Worm (Caenorhabditis elegans) whole organism, L2 larva: ENCODE data around the gene srj-11.

Experiments
- elt-1 ChIP-seq: fragments of 150-350 bp; optimal IDR thresholded peaks from 2 replicates; lab custom pipeline; 2014; ENCODE audit warnings: missing biosample characterization, missing genetic modification characterization
- mdl-1 ChIP-seq, 2 experiments: fragments of 150-350 bp in 1 of 2; sonication (generic microtip) in 1 of 2; optimal IDR thresholded peaks; 2 replicates each; lab custom pipeline; 2017; ENCODE audit warnings: missing biosample characterization in 2 of 2, missing genetic modification characterization in 2 of 2
- ztf-1 ChIP-seq: fragments of 200-800 bp; sonication (Bioruptor generic); conservative IDR thresholded peaks from 2 replicates; pipeline ENCODE4 v1.3.6; 2022; ENCODE audit warnings: missing genetic modification characterization, missing compliant biosample characterization

- TF ChIP-seq mdl-1 (tag; optimal IDR thresholded peaks at IDR 0.05; lab: Kevin White, UChicago) (no peak), ztf-1 (no peak), elt-1 (no peak)
Measured at ce11 chrV:3288134-3288533, 46.9 kb downstream of the srj-11 start.
